In genomic region chrIV:14985019-14985418, ce11 we compare ENCODE assay signal across 4 worm cellular contexts.
TF ChIP-seq lines count a peak whose summit lies in the region.

No protein-coding gene starts in this region.

TF ChIP-seq in whole organism, L1 larva, 84 proteins besides CTCF, POLR2A, EP300 and RAD21:
- TF ChIP-seq egl-13 (tag; optimal IDR thresholded peaks at IDR 0.05; lab: Kevin White, UChicago) (no peak), lin-15B (tag; optimal IDR thresholded peaks at IDR 0.05; lab: Kevin White, UChicago) (no peak), nhr-237 (tag; optimal IDR thresholded peaks at IDR 0.05; lab: Kevin White, UChicago) (no peak), jun-1 (tag; optimal IDR thresholded peaks at IDR 0.05; lab: Kevin White, UChicago) (peak; percentile 21)

TF ChIP-seq in whole organism, L2 larva, 48 proteins besides CTCF, POLR2A, EP300 and RAD21:
- TF ChIP-seq snpc-4 (tag; optimal IDR thresholded peaks at IDR 0.05; lab: Kevin White, UChicago) (peak; percentile 54), nhr-21 (tag; optimal IDR thresholded peaks at IDR 0.05; lab: Kevin White, UChicago) (peak; percentile 18), nhr-129 (tag; optimal IDR thresholded peaks at IDR 0.05; lab: Kevin White, UChicago) (no peak), ama-1 (optimal IDR thresholded peaks at IDR 0.05; lab: Kevin White, UChicago) (peak; percentile 72), mdl-1 (tag; optimal IDR thresholded peaks at IDR 0.05; lab: Kevin White, UChicago) (peak in 1 of 2 experiments; percentile 10)

TF ChIP-seq in whole organism, L3 larva, 47 proteins besides CTCF, POLR2A, EP300 and RAD21:
- TF ChIP-seq elt-3 (tag; optimal IDR thresholded peaks at IDR 0.05; lab: Kevin White, UChicago), result peak in 1 of 3 experiments; percentile 32
- peak; percentile 74 for TF ChIP-seq snpc-4 (tag; optimal IDR thresholded peaks at IDR 0.05; lab: Kevin White, UChicago)
- no peak for TF ChIP-seq ceh-16 (tag; optimal IDR thresholded peaks at IDR 0.05; lab: Kevin White, UChicago)
- no peak for TF ChIP-seq unc-39 (tag; optimal IDR thresholded peaks at IDR 0.05; lab: Kevin White, UChicago)
- no peak for TF ChIP-seq daf-12 (tag; optimal IDR thresholded peaks at IDR 0.05; lab: Kevin White, UChicago)
- TF ChIP-seq nhr-12 (tag; optimal IDR thresholded peaks at IDR 0.05; lab: Kevin White, UChicago), result no peak
- no peak for TF ChIP-seq nhr-67 (tag; optimal IDR thresholded peaks at IDR 0.05; lab: Kevin White, UChicago)
- peak; percentile 66 for TF ChIP-seq ama-1 (optimal IDR thresholded peaks at IDR 0.05; lab: Kevin White, UChicago)
- no peak for TF ChIP-seq pqm-1 (tag; optimal IDR thresholded peaks at IDR 0.05; lab: Kevin White, UChicago)
- TF ChIP-seq nhr-43 (tag; optimal IDR thresholded peaks at IDR 0.05; lab: Kevin White, UChicago; ENCODE audit: poor library complexity, severe bottlenecking), result peak; percentile 87
- TF ChIP-seq nfya-1 (tag; optimal IDR thresholded peaks at IDR 0.05; lab: Kevin White, UChicago; ENCODE audit: insufficient read depth), result peak; percentile 13

TF ChIP-seq in whole organism, L4 larva, 104 proteins besides CTCF, POLR2A, EP300 and RAD21:
- TF ChIP-seq lsy-2 (tag; optimal IDR thresholded peaks at IDR 0.05; lab: Kevin White, UChicago) (no peak), nhr-42 (GFP tag; IDR thresholded peaks at IDR 0.05; lab: Robert Waterston, UW) (peak; percentile 37; the same call in 1 of the 2 replicates), unc-62 (GFP tag; optimal IDR thresholded peaks at IDR 0.05 in 1 of 2; lab: Kevin White, UChicago) (peak in 1 of 2 experiments; percentile 35), unc-62 (tag; optimal IDR thresholded peaks at IDR 0.05; lab: Kevin White, UChicago) (no peak), ama-1 (optimal IDR thresholded peaks at IDR 0.05; lab: Kevin White, UChicago) (peak; percentile 72), aha-1 (tag; lab: Kevin White, UChicago) (peak; percentile 60), lin-13 (GFP tag; optimal IDR thresholded peaks at IDR 0.05; lab: Kevin White, UChicago) (peak; percentile 42), nhr-237 (tag; optimal IDR thresholded peaks at IDR 0.05; lab: Kevin White, UChicago) (no peak), T26A8.4 (GFP tag; IDR thresholded peaks at IDR 0.05; lab: Robert Waterston, UW) (peak; percentile 70), snpc-4 (tag; optimal IDR thresholded peaks at IDR 0.05; lab: Kevin White, UChicago) (peak; percentile 58)

Comparison
In these comparisons a context has a peak if more than half of its experiments do, and no peak if none do; other contexts are left out.
1. Of the 29 proteins assayed by ChIP-seq in both whole organism, L4 larva and whole organism, L1 larva: peak only in whole organism, L4 larva: aha-1, ama-1, lin-13 and snpc-4; only in whole organism, L1 larva: jun-1; in both: none; in neither: 23; mixed calls (peak in some experiments, not most) for 1.